Fruit fly (Drosophila melanogaster) whole organism, wandering third instar larva: ENCODE data around the gene CG31200.
A peak's percentile ranks its signal among the peaks of the same experiment; 100 is the strongest.

Experiments
- Abd-B ChIP-seq: fragments of >200 bp; optimal IDR thresholded peaks from 2 replicates; lab custom pipeline; 2017; ENCODE audit warnings: missing biosample characterization, missing genetic modification characterization
- CG32264 ChIP-seq: fragments of 200-800 bp; sonication (Bioruptor generic); optimal IDR thresholded peaks from 2 replicates; lab custom pipeline; 2016; ENCODE audit warnings: missing biosample characterization, missing genetic modification characterization
- CG9705 ChIP-seq: fragments of 200-800 bp; sonication (Bioruptor generic); optimal IDR thresholded peaks from 2 replicates; lab custom pipeline; 2018; ENCODE audit warnings: missing biosample characterization, mild to moderate bottlenecking, missing genetic modification characterization
- CrebA ChIP-seq: fragments of 200-800 bp; sonication (Bioruptor generic); optimal IDR thresholded peaks from 2 replicates; lab custom pipeline; 2016; ENCODE audit warnings: missing biosample characterization, mild to moderate bottlenecking, missing genetic modification characterization, borderline replicate concordance
- Dfd ChIP-seq: fragments of >200 bp; optimal IDR thresholded peaks from 2 replicates; lab custom pipeline; 2017; ENCODE audit warnings: missing biosample characterization, missing genetic modification characterization
- GATAd ChIP-seq: sonication (Bioruptor generic); optimal IDR thresholded peaks from 2 replicates; lab custom pipeline; 2016; ENCODE audit warnings: missing biosample characterization, missing genetic modification characterization
- HLH106 ChIP-seq: fragments of 200-800 bp; optimal IDR thresholded peaks from 3 replicates; lab custom pipeline; 2019; ENCODE audit warnings: missing biosample characterization, mild to moderate bottlenecking, missing genetic modification characterization, moderate library complexity
- Hnf4 ChIP-seq: fragments of 200-800 bp; sonication (Bioruptor generic); optimal IDR thresholded peaks from 2 replicates; lab custom pipeline; 2016; ENCODE audit warnings: missing biosample characterization, mild to moderate bottlenecking, missing genetic modification characterization
- Hr83 ChIP-seq: fragments of 200-300 bp; sonication (Bioruptor generic); optimal IDR thresholded peaks from 2 replicates; lab custom pipeline; 2016; ENCODE audit warnings: missing biosample characterization, mild to moderate bottlenecking, missing genetic modification characterization, moderate library complexity; ENCODE audit not compliant: poor library complexity, severe bottlenecking
- Jra ChIP-seq: sonication (Bioruptor generic); optimal IDR thresholded peaks from 2 replicates; lab custom pipeline; 2016; ENCODE audit warnings: missing biosample characterization, missing genetic modification characterization
- Mio ChIP-seq: sonication (Bioruptor generic); optimal IDR thresholded peaks from 2 replicates; lab custom pipeline; 2016; ENCODE audit warnings: missing biosample characterization, missing genetic modification characterization
- Myc ChIP-seq: fragments of >200 bp; optimal IDR thresholded peaks from 2 replicates; lab custom pipeline; 2017
- N ChIP-seq: fragments of >200 bp; optimal IDR thresholded peaks from 2 replicates; lab custom pipeline; 2018; ENCODE audit warnings: missing biosample characterization, missing external identifiers, missing genetic modification characterization
- OdsH ChIP-seq: fragments of 200-800 bp; sonication (Bioruptor generic); optimal IDR thresholded peaks from 2 replicates; lab custom pipeline; 2016; ENCODE audit warnings: missing biosample characterization, mild to moderate bottlenecking, missing genetic modification characterization
- Rel ChIP-seq, 2 experiments: fragments of 200-800 bp; sonication (Bioruptor generic) in 1 of 2; optimal IDR thresholded peaks; 2 replicates in 1 of 2; 3 replicates in 1 of 2; lab custom pipeline; 2016 to 2019; ENCODE audit warnings: mild to moderate bottlenecking in 2 of 2, missing biosample characterization in 2 of 2, missing genetic modification characterization in 2 of 2, moderate library complexity in 1 of 2
- Sp1 ChIP-seq: fragments of 200-800 bp; sonication (Bioruptor generic); optimal IDR thresholded peaks from 3 replicates; lab custom pipeline; 2019; ENCODE audit warnings: missing biosample characterization, mild to moderate bottlenecking, missing genetic modification characterization, moderate library complexity
- Vsx2 ChIP-seq: fragments of 200-300, 225-300 bp; sonication (Bioruptor generic); optimal IDR thresholded peaks from 2 replicates; lab custom pipeline; 2018; ENCODE audit warnings: missing biosample characterization, missing genetic modification characterization; ENCODE audit not compliant: partially characterized antibody
- br ChIP-seq: fragments of 200-800 bp; sonication (Bioruptor generic); optimal IDR thresholded peaks from 2 replicates; lab custom pipeline; 2016; ENCODE audit warnings: missing biosample characterization, missing genetic modification characterization
- brk ChIP-seq: fragments of 200-800 bp; sonication (Bioruptor generic); optimal IDR thresholded peaks from 2 replicates; lab custom pipeline; 2016; ENCODE audit warnings: missing biosample characterization, mild to moderate bottlenecking, missing genetic modification characterization
- dsf ChIP-seq: sonication (Bioruptor generic); optimal IDR thresholded peaks from 2 replicates; lab custom pipeline; 2016; ENCODE audit warnings: missing biosample characterization, missing genetic modification characterization, borderline replicate concordance
- ey ChIP-seq: fragments of 200-800 bp; sonication (Bioruptor generic); optimal IDR thresholded peaks from 2 replicates; lab custom pipeline; 2016; ENCODE audit warnings: missing biosample characterization, missing genetic modification characterization
- foxo ChIP-seq, 2 experiments: fragments of 200-800 bp; sonication (Bioruptor generic); optimal IDR thresholded peaks; 2 replicates in 1 of 2; 3 replicates in 1 of 2; lab custom pipeline; 2016 to 2017; ENCODE audit warnings: missing biosample characterization in 2 of 2, missing genetic modification characterization in 2 of 2
- fru ChIP-seq: fragments of 200-800 bp; sonication (Bioruptor generic); optimal IDR thresholded peaks from 3 replicates; lab custom pipeline; 2016; ENCODE audit warnings: missing biosample characterization, mild to moderate bottlenecking, missing genetic modification characterization
- h ChIP-seq: fragments of 200-800 bp; sonication (Bioruptor generic); optimal IDR thresholded peaks from 3 replicates; lab custom pipeline; 2016; ENCODE audit warnings: missing biosample characterization, mild to moderate bottlenecking, missing genetic modification characterization
- jim ChIP-seq: fragments of 175-275, 200-325 bp; sonication (Bioruptor generic); optimal IDR thresholded peaks from 2 replicates; lab custom pipeline; 2016; ENCODE audit warnings: missing biosample characterization, mild to moderate bottlenecking, missing genetic modification characterization
- lola ChIP-seq: fragments of >200 bp; optimal IDR thresholded peaks from 2 replicates; lab custom pipeline; 2017; ENCODE audit warnings: missing biosample characterization, missing genetic modification characterization
- pan ChIP-seq: fragments of >200 bp; optimal IDR thresholded peaks from 2 replicates; lab custom pipeline; 2017
- psq ChIP-seq: fragments of 200-800 bp; sonication (Bioruptor generic); optimal IDR thresholded peaks from 3 replicates; lab custom pipeline; 2017; ENCODE audit warnings: missing biosample characterization, mild to moderate bottlenecking, missing genetic modification characterization, moderate library complexity
- rgr ChIP-seq: fragments of 200-800 bp; sonication (Bioruptor generic); optimal IDR thresholded peaks from 3 replicates; lab custom pipeline; 2016; ENCODE audit warnings: missing biosample characterization, mild to moderate bottlenecking, missing genetic modification characterization
- sv ChIP-seq: fragments of 200-800 bp; sonication (Bioruptor generic); optimal IDR thresholded peaks from 3 replicates; lab custom pipeline; 2016; ENCODE audit warnings: missing biosample characterization, missing genetic modification characterization
- tai ChIP-seq: sonication (Bioruptor generic); optimal IDR thresholded peaks from 2 replicates; lab custom pipeline; 2016; ENCODE audit warnings: missing biosample characterization, missing genetic modification characterization
- usp ChIP-seq: fragments of >200 bp; optimal IDR thresholded peaks from 2 replicates; lab custom pipeline; 2017; ENCODE audit warnings: missing biosample characterization, missing genetic modification characterization
- woc ChIP-seq: sonication (Bioruptor generic); optimal IDR thresholded peaks from 2 replicates; lab custom pipeline; 2016; ENCODE audit warnings: missing biosample characterization, mild to moderate bottlenecking, missing genetic modification characterization

CG31200 gene

DNA sequence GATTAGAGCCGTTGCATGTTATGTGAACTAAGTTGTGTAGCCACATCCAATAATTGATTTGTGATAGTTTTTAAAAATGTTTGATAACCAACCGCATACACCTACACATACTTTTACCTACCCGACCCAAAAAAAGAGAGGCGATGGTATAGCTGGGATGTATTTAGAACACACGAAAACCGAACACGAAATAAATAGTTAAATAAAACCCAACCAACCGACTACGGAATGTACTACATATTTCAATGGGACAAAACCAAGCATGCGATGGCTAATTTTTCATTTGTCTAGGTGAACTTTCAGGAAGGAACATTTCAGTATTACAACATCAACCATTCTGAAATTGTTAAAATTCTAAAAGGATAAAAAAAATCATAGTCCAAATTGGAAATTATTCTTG lies 11.3 kb upstream of the CG31200 start, which contains the start of gene Syp:
Gene Syp, plus strand, starts transcription at position 301 of the 400 bp plus-strand sequence.
- TF ChIP-seq psq (GFP tag; lab: Kevin White, UChicago): no peak
- no peak for TF ChIP-seq Abd-B (GFP tag; lab: Kevin White, UChicago)
- TF ChIP-seq Vsx2 (GFP tag; lab: Kevin White, UChicago): no peak
- TF ChIP-seq br (GFP tag; lab: Kevin White, UChicago): no peak
- TF ChIP-seq CG9705 (GFP tag; lab: Kevin White, UChicago): no peak
- TF ChIP-seq HLH106: no peak
- TF ChIP-seq Sp1: no peak
- no peak for TF ChIP-seq CG32264 (GFP tag; lab: Kevin White, UChicago)
- TF ChIP-seq foxo (GFP tag; optimal IDR thresholded peaks at IDR 0.05; lab: Kevin White, UChicago): no peak
- TF ChIP-seq fru (GFP tag; lab: Kevin White, UChicago): no peak
- TF ChIP-seq woc (GFP tag; lab: Kevin White, UChicago): no peak
- TF ChIP-seq Rel (GFP tag; optimal IDR thresholded peaks at IDR 0.05; lab: Kevin White, UChicago): no peak
- no peak for TF ChIP-seq Rel (tag; optimal IDR thresholded peaks at IDR 0.05; lab: Kevin White, UChicago)

DNA sequence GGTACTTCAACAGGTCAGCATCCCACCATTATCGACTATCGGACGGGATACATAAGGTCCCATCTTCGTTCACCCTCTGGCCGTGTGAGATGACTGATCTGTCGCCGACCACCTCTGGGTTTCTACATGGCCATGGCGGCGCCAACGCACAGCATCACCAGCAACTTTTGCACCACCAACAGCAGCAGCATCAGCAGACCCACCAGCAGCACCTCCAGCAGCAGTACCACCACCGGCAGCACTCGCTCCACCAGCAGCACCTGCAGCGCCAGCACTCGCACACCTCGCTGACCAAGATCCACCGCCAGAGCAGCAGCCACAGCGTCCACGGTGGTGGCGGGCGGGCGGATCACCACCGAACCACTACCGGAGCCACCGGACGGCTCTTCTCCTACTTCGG lies 9.9 kb upstream of the CG31200 start:
- TF ChIP-seq Abd-B (GFP tag; lab: Kevin White, UChicago): no peak
- no peak for TF ChIP-seq Jra (GFP tag; lab: Kevin White, UChicago)
- peak; percentile 71 for TF ChIP-seq Dfd (GFP tag; lab: Kevin White, UChicago)
- TF ChIP-seq Rel (GFP tag; optimal IDR thresholded peaks at IDR 0.05; lab: Kevin White, UChicago): no peak
- no peak for TF ChIP-seq Rel (tag; optimal IDR thresholded peaks at IDR 0.05; lab: Kevin White, UChicago)
- no peak for TF ChIP-seq N (GFP tag; lab: Kevin White, UChicago)

DNA sequence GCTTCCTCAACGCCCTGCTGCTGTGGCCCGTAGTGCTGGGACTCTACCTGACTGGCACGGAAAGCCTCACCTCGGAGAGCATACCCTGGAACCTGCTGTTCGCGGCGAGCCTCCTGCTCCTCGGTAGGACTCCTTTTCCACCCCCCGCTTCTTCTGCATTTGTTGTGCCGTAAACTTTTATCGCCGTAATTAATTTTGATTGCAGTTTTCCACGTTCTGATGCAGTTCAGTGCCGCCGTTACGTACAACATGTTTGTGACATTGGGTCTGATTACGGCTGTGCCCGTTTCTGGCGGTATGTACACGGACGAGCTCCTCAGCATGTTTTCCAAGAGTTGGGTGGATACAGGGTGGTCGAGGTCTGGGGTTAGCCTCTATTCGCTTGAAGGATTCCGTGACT lies 4.4 kb upstream of the CG31200 start:
- TF ChIP-seq Hnf4 (GFP tag; lab: Kevin White, UChicago): no peak
- TF ChIP-seq, all 38 proteins: peak for 0

- TF ChIP-seq jim (GFP tag; lab: Kevin White, UChicago) (no peak), OdsH (no peak), br (GFP tag; lab: Kevin White, UChicago) (no peak), h (GFP tag; lab: Kevin White, UChicago) (no peak), rgr (GFP tag; lab: Kevin White, UChicago) (no peak), tai (no peak), N (GFP tag; lab: Kevin White, UChicago) (no peak), pan (no peak), lola (no peak), CG32264 (GFP tag; lab: Kevin White, UChicago) (no peak), ey (GFP tag; lab: Kevin White, UChicago) (no peak), brk (no peak), Myc (lab: Kevin White, UChicago) (no peak), Vsx2 (GFP tag; lab: Kevin White, UChicago) (no peak), GATAd (GFP tag; lab: Kevin White, UChicago) (no peak), Sp1 (no peak), fru (GFP tag; lab: Kevin White, UChicago) (no peak)
Observed at dm6 chr3R:20748974-20749373, 3.8 kb upstream of the CG31200 start, which contains the start of gene Prosalpha4T1. Gene Prosalpha4T1 (minus strand): TSS chr3R:20749074.

DNA sequence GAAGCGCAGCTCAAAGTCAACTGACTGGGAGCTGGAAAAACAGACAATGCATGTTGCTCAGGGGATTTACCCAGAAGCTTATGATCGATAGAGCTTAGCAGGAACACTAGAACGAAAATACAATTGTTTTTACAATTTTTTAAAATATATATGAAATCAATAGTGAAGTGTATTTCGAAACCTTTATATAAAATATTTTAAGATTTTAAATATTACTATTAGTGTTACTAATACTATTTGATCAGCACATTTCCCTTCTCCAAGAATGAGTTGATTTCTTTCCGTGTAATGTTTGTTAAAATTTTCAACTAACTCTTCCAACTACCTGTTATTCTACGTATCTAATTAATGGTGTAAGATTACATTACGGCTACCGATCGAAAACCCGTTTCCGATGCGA lies 1.4 kb downstream of the CG31200 start, which contains the start of gene CG31199:
Gene CG31199, minus strand, starts transcription at position 101 of the 400 bp plus-strand sequence.
- no peak for TF ChIP-seq jim (GFP tag; lab: Kevin White, UChicago)
- TF ChIP-seq Mio (GFP tag; lab: Kevin White, UChicago): no peak
- TF ChIP-seq dsf (GFP tag; lab: Kevin White, UChicago): no peak
- no peak for TF ChIP-seq sv
- no peak for TF ChIP-seq usp (GFP tag; lab: Kevin White, UChicago)
- TF ChIP-seq, all 38 proteins: peak for 0

DNA sequence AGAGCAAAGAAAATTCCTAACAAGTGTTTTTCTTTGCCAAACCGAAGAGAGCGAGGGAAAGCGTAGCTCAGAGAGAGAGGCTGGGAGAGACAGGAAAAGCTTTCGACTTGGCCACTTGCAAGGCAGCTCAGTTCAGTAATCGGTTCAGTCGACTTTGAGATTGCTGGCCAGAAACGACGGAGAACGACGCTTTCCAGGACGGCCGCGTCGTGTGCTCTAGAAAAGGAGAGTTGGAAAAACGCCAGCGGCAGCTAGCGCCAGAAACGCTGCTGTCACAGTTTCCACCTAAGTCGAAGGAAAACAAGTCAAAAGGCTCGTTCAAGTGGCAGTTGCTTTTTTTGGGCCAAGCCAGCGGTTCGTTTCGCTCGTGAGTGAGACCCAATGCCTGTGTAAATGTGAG lies 5.2 kb downstream of the CG31200 start, which contains the start of gene CG42322:
Gene CG42322, plus strand, starts transcription at position 138 of the 400 bp plus-strand sequence.
- no peak for TF ChIP-seq CrebA
- no peak for TF ChIP-seq Hr83
- TF ChIP-seq Vsx2 (GFP tag; lab: Kevin White, UChicago): no peak
- TF ChIP-seq Jra (GFP tag; lab: Kevin White, UChicago): no peak
